Fruit fly (Drosophila melanogaster) whole organism, prepupa: ENCODE data around the gene CG16789.

Experiments
- Blimp-1 ChIP-seq: fragments of 200-800 bp; sonication (Bioruptor generic); optimal IDR thresholded peaks from 3 replicates; lab custom pipeline; 2017; ENCODE audit warnings: missing biosample characterization, missing genetic modification characterization, mild to moderate bottlenecking, moderate library complexity, missing genetic modification reagents
- CG10631 ChIP-seq: fragments of 200-800 bp; sonication (Bioruptor generic); optimal IDR thresholded peaks from 2 replicates; lab custom pipeline; 2016; ENCODE audit warnings: missing biosample characterization, missing genetic modification characterization
- CG10669 ChIP-seq: fragments of 200-800 bp; sonication (Bioruptor generic); optimal IDR thresholded peaks from 3 replicates; lab custom pipeline; 2018; ENCODE audit warnings: missing biosample characterization, mild to moderate bottlenecking, missing genetic modification characterization, moderate library complexity
- CG11294 ChIP-seq: fragments of 200-800 bp; sonication (Bioruptor generic); IDR thresholded peaks from 2 replicates; pipeline ENCODE4 v1.3.6; 2022; ENCODE audit warnings: missing biosample characterization, missing genetic modification characterization
- CG15336 ChIP-seq: fragments of 200-800 bp; sonication (Bioruptor generic); IDR thresholded peaks from 2 replicates; pipeline ENCODE4 v1.3.6; 2022; ENCODE audit warnings: missing biosample characterization, missing genetic modification characterization
- CG16779 ChIP-seq: fragments of 200-800 bp; sonication (Bioruptor generic); optimal IDR thresholded peaks from 3 replicates; lab custom pipeline; 2017; ENCODE audit warnings: missing biosample characterization, mild to moderate bottlenecking, missing genetic modification characterization
- CG3032 ChIP-seq: fragments of 200-800 bp; optimal IDR thresholded peaks from 2 replicates; lab custom pipeline; 2019; ENCODE audit warnings: missing biosample characterization, mild to moderate bottlenecking, missing genetic modification characterization, moderate library complexity
- CG31627 ChIP-seq: fragments of 200-800 bp; sonication (Bioruptor generic); optimal IDR thresholded peaks from 3 replicates; lab custom pipeline; 2016; ENCODE audit warnings: missing biosample characterization, missing genetic modification characterization
- CG32006 ChIP-seq: fragments of 200-800 bp; sonication (Bioruptor generic); optimal IDR thresholded peaks from 3 replicates; lab custom pipeline; 2017; ENCODE audit warnings: missing biosample characterization, mild to moderate bottlenecking, missing genetic modification characterization
- CG3919 ChIP-seq: fragments of 200-800 bp; sonication (Bioruptor generic); optimal IDR thresholded peaks from 3 replicates; lab custom pipeline; 2016; ENCODE audit warnings: missing biosample characterization, missing genetic modification characterization
- CG4318 ChIP-seq: fragments of 200-800 bp; sonication (Bioruptor generic); optimal IDR thresholded peaks from 3 replicates; lab custom pipeline; 2017; ENCODE audit warnings: missing biosample characterization, mild to moderate bottlenecking, missing genetic modification characterization
- CG6276 ChIP-seq: fragments of 200-800 bp; sonication (Bioruptor generic); optimal IDR thresholded peaks from 2 replicates; lab custom pipeline; 2017; ENCODE audit warnings: missing biosample characterization, mild to moderate bottlenecking, missing genetic modification characterization
- CG6854 ChIP-seq: fragments of 200-800 bp; sonication (Bioruptor generic); optimal IDR thresholded peaks from 2 replicates; lab custom pipeline; 2017; ENCODE audit warnings: missing biosample characterization, mild to moderate bottlenecking, missing genetic modification characterization
- CG7368 ChIP-seq: fragments of 200-800 bp; sonication (Bioruptor generic); optimal IDR thresholded peaks from 3 replicates; lab custom pipeline; 2016; ENCODE audit warnings: missing biosample characterization, missing genetic modification characterization
- CG8119 ChIP-seq: fragments of 200-800 bp; sonication (Bioruptor generic); IDR thresholded peaks from 3 replicates; pipeline ENCODE4 v1.3.6; 2022; ENCODE audit warnings: missing biosample characterization, missing genetic modification characterization
- Eip75B ChIP-seq: fragments of 200-800 bp; sonication (Bioruptor generic); optimal IDR thresholded peaks from 3 replicates; lab custom pipeline; 2016; ENCODE audit warnings: missing biosample characterization, missing genetic modification characterization
- Eip78C ChIP-seq: fragments of 200-800 bp; sonication (Bioruptor generic); peaks from one replicate; lab custom pipeline; 2016; ENCODE audit warnings: missing biosample characterization, missing genetic modification characterization
- Eip93F ChIP-seq: fragments of 200-800 bp; sonication (Bioruptor generic); optimal IDR thresholded peaks from 2 replicates; lab custom pipeline; 2016; ENCODE audit warnings: missing biosample characterization, mild to moderate bottlenecking, missing genetic modification characterization
- Gug ChIP-seq: fragments of 200-800 bp; sonication (Bioruptor generic); IDR thresholded peaks from 2 replicates; pipeline ENCODE4 v1.3.6; 2022; ENCODE audit warnings: missing biosample characterization, missing genetic modification characterization
- Hr38 ChIP-seq: sonication (Bioruptor generic); optimal IDR thresholded peaks from 2 replicates; lab custom pipeline; 2016; ENCODE audit warnings: missing biosample characterization, missing genetic modification characterization
- Hr4 ChIP-seq: fragments of 200-800 bp; sonication (Bioruptor generic); optimal IDR thresholded peaks from 3 replicates; lab custom pipeline; 2016; ENCODE audit warnings: missing biosample characterization, missing genetic modification characterization
- Met ChIP-seq: fragments of 200-800 bp; sonication (Bioruptor generic); optimal IDR thresholded peaks from 3 replicates; lab custom pipeline; 2016; ENCODE audit warnings: missing biosample characterization, missing genetic modification characterization
- Sox102F ChIP-seq: fragments of 200-800 bp; sonication (Bioruptor generic); optimal IDR thresholded peaks from 2 replicates; lab custom pipeline; 2016; ENCODE audit warnings: missing biosample characterization, mild to moderate bottlenecking, missing genetic modification characterization
- Sox14 ChIP-seq: fragments of 200-800 bp; sonication (Bioruptor generic); optimal IDR thresholded peaks from 3 replicates; lab custom pipeline; 2016; ENCODE audit warnings: missing biosample characterization, missing genetic modification characterization
- Sox15 ChIP-seq: fragments of 200-800 bp; sonication (Bioruptor generic); optimal IDR thresholded peaks from 3 replicates; lab custom pipeline; 2016; ENCODE audit warnings: missing biosample characterization, missing genetic modification characterization
- esn ChIP-seq: fragments of 200-800 bp; sonication (Bioruptor generic); optimal IDR thresholded peaks from 2 replicates; lab custom pipeline; 2016; ENCODE audit warnings: missing biosample characterization, mild to moderate bottlenecking, missing genetic modification characterization, moderate library complexity
- fd85E ChIP-seq: fragments of 200-800 bp; sonication (Bioruptor generic); optimal IDR thresholded peaks from 3 replicates; lab custom pipeline; 2016; ENCODE audit warnings: missing biosample characterization, missing genetic modification characterization
- fkh ChIP-seq: fragments of 200-800 bp; sonication (Bioruptor generic); optimal IDR thresholded peaks from 3 replicates; lab custom pipeline; 2017; ENCODE audit warnings: missing biosample characterization, mild to moderate bottlenecking, missing genetic modification characterization, moderate library complexity
- salr ChIP-seq, 2 experiments: fragments of 200-800 bp; sonication (Bioruptor generic); optimal IDR thresholded peaks; 3 replicates each; lab custom pipeline; 2016 to 2018; ENCODE audit warnings: missing biosample characterization in 2 of 2, missing genetic modification characterization in 2 of 2, mild to moderate bottlenecking in 1 of 2
- svp ChIP-seq: fragments of 200-800 bp; sonication (Bioruptor generic); peaks from one replicate; lab custom pipeline; 2016; ENCODE audit warnings: missing biosample characterization, missing genetic modification characterization
- topi ChIP-seq: fragments of 200-800 bp; sonication (Bioruptor generic); optimal IDR thresholded peaks from 3 replicates; lab custom pipeline; 2016; ENCODE audit warnings: missing biosample characterization, missing genetic modification characterization
- vri ChIP-seq: fragments of 200-800 bp; sonication (Bioruptor generic); optimal IDR thresholded peaks from 3 replicates; lab custom pipeline; 2016; ENCODE audit warnings: missing biosample characterization, mild to moderate bottlenecking, missing genetic modification characterization

CG16789 gene

DNA sequence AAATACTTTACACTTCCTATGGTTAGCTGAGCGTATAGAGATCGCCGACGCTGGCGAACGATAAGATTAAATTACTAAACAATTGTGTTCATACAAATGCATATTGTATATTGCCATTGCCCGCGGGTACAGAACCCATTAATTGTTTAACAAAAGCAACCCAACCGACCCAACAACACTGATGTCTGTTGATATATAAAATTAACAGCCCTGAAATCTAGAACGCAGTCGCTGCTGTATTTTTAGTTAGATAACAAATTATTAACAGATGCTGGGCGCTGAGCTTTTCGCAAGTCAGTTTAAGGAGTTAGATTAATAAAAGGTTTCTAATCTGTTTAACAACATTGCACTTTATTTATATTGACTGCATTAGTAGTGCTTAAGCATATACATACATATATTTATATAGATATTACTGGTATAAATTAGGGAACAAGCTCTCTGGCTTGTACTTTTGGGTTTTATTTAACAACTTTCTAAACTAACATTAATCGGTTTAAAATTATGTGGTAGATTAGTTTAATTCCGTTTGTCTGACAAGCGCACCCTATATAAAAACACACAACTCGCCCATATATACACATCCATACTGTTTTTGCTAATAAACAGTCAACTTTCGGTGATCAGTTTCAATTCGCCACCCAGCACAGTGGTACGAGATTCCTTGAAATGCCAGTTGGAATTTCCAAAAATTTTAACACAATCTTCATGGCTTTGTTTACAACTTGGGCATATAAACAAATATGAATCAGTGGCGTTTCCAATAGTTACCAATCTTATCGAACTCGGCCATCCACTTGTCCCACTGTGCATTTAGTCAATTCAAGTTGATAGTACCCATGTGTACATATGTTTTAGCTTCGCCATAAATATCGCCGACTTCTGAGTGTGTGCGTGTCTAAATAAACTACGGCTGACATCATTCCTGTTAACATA, 37.8 kb upstream of the CG16789 start (continued):
- TF ChIP-seq Sox14 (GFP tag; lab: Kevin White, UChicago): no peak
- peak; percentile 57 for TF ChIP-seq CG3032 (tag; lab: Kevin White, UChicago)
- no peak for TF ChIP-seq Met (GFP tag; lab: Kevin White, UChicago)
- peak; percentile 76 for TF ChIP-seq Sox15 (GFP tag; lab: Kevin White, UChicago)
- peak in 1 of 2 experiments; percentile 55 for TF ChIP-seq salr (GFP tag; optimal IDR thresholded peaks at IDR 0.05; lab: Kevin White, UChicago)
- TF ChIP-seq topi (GFP tag; lab: Kevin White, UChicago): peak; percentile 91
- TF ChIP-seq CG4318 (GFP tag; lab: Kevin White, UChicago): peak; percentile 68
- TF ChIP-seq CG11294 (GFP tag; lab: Robert Waterston, UW): peak; percentile 94
- peak; percentile 87 for TF ChIP-seq esn
- TF ChIP-seq CG15336 (GFP tag; lab: Robert Waterston, UW): peak; percentile 88
- peak; percentile 83 for TF ChIP-seq CG16779
- no peak for TF ChIP-seq CG10631 (GFP tag; lab: Kevin White, UChicago)
- TF ChIP-seq CG6854: peak; percentile 53
- no peak for TF ChIP-seq CG7368 (GFP tag; lab: Kevin White, UChicago)
- peak; percentile 12 for TF ChIP-seq Hr38 (GFP tag; lab: Kevin White, UChicago)
- peak; percentile 98 for TF ChIP-seq Eip78C (GFP tag; lab: Kevin White, UChicago)
- TF ChIP-seq CG6276 (GFP tag; lab: Kevin White, UChicago): peak; percentile 90
- no peak for TF ChIP-seq Eip93F (GFP tag; lab: Kevin White, UChicago)
- peak; percentile 94 for TF ChIP-seq svp (GFP tag; lab: Kevin White, UChicago)
- TF ChIP-seq CG32006: no peak
- peak; percentile 27 for TF ChIP-seq Blimp-1 (GFP tag; lab: Kevin White, UChicago)
- TF ChIP-seq fd85E (GFP tag; lab: Kevin White, UChicago): peak; percentile 85
- TF ChIP-seq Hr4 (GFP tag; lab: Kevin White, UChicago): no peak

DNA sequence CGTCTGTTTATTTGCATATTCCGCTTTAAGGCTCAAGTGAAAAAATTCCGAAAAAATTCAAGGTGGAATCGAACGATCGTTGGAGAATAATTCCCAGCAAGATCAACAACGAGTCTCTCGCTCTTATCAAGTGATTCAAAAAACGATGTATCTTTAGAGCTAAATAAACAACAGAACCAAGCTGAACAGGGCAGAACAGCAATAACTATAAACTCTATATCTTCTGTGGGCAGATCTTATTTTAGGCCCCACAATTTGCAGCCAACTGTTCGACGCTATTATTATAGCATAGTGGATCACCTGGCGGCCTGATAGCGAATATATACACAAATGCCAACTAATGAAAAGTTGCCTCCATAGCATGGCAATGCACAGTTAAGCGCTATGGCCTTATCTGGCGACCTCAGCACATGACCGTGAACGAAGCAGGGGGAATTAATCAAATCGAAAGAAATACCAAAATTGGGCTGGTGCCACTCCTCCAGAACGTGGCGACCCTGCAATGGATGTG, 36.6 kb upstream of the CG16789 start:
- no peak for TF ChIP-seq CG4318 (GFP tag; lab: Kevin White, UChicago)
- TF ChIP-seq esn: no peak
- TF ChIP-seq CG32006: no peak
- peak; percentile 50 for TF ChIP-seq svp (GFP tag; lab: Kevin White, UChicago)
- no peak for TF ChIP-seq CG31627 (GFP tag; lab: Kevin White, UChicago)
- TF ChIP-seq Sox102F (GFP tag; lab: Kevin White, UChicago): no peak
- peak; percentile 62 for TF ChIP-seq fkh (GFP tag; lab: Kevin White, UChicago)
- TF ChIP-seq Gug (GFP tag; lab: Robert Waterston, UW): no peak
- no peak for TF ChIP-seq Eip75B (GFP tag; lab: Kevin White, UChicago)

DNA sequence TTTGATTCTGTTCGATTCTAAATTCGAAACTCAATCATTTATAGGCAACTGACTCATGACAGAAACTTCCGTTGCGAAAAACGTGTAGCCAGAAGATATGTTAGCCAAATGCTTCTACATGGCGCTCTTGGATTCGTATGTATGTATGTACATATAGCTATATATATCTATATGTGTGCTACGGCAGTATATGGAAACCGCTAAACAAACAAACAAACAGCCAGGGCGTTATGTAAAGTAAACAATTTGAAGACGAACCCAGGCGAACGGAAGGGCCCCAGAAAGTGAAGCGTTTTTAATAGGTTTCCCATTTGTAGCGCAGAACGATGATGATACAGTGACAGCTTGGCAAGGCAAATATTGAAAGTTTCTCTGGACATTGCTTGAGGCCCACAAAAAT, 36.1 kb upstream of the CG16789 start:
- no peak for TF ChIP-seq CG3919
- no peak for TF ChIP-seq CG8119
- TF ChIP-seq CG31627 (GFP tag; lab: Kevin White, UChicago): no peak
- TF ChIP-seq CG10669 (GFP tag; lab: Kevin White, UChicago): no peak
- TF ChIP-seq CG7368 (GFP tag; lab: Kevin White, UChicago): no peak
- TF ChIP-seq fkh (GFP tag; lab: Kevin White, UChicago): peak; percentile 74
- TF ChIP-seq vri (GFP tag; lab: Kevin White, UChicago): no peak
- no peak for TF ChIP-seq CG16779

DNA sequence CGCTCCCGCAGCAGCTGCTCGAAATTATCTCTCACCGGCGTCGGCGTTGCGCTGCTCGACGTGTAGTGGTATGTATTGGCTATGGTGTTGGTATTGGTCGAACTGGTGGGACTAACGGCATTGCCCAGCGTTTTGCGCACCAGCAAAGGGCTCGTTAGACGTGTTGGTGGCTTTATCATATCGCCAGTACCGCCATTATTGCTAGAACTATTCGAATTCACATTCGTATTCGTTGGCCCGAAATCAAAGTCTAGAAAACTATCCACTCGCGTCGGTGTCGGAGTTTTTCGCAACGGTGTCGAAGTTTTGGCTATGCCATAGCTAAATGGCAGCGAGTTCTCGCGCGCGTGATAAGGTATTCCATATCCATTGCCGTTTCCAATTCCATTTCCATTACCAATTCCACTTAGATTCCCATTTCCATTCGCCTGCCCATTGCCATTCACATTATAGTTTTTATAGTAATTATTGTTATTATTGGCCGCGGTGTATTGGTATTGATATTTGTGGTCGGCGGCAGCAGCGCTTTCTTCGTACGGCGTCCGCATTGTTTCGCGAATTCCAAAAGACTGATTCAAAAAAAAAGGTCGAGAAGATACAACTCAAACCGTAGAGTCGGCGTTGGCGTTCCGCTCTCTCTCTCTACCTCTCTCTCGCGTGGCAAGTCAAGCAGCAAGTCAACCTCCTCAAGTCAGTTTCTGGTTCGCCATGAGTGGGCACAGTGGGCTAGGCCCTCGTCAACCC, 33.4 kb upstream of the CG16789 start, which contains the start of gene by:
Gene by, minus strand, starts transcription at position 575 of the 744 bp plus-strand sequence.
- TF ChIP-seq Sox14 (GFP tag; lab: Kevin White, UChicago): no peak
- TF ChIP-seq topi (GFP tag; lab: Kevin White, UChicago): no peak
- TF ChIP-seq svp (GFP tag; lab: Kevin White, UChicago): no peak
- no peak for TF ChIP-seq CG32006
- TF ChIP-seq, all 60 proteins: peak for 0
